Worm (Caenorhabditis elegans): ENCODE results near the gene F53F4.12.

DNA sequence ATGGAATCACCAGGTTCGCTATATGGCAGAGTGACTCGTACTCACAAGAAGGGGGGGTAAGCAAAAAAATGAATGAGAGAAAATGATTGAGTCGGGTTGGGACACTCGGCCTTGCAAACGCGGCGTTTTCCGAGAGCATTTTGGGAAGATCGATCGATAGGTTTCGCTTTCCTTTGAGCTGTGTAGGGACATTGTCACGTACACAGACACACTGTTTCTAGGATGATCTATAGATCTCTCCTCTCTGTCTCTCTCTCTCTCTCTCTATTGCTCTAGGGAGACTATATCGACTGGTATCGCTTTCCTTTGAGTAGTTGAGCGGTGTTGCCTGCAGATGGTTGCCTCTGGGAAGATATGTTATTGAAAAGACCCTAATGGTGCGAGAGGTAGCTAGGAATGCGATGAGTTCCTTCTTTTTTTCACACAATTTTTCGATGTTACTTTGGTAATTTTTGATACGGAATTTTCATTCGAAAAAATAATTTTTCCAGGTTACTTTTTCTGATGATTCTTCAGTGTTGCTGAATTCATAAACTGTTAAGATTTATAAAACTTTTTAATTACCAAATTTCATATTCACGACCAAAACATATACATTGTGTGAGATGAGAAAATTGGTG lies 24.0 kb downstream of the F53F4.12 start, which contains the start of gene H37A05.4:
- TF ChIP-seq unc-39 (tag; optimal IDR thresholded peaks at IDR 0.05) (no peak), nhr-12 (tag; optimal IDR thresholded peaks at IDR 0.05) (no peak)

All from whole organism, L2 larva.